Fruit fly (Drosophila melanogaster) whole organism, embryonic: Measurements from ENCODE around the gene Gycalpha99B.

Experiments used
- Bdp1 ChIP-seq: fragments of 200-800 bp; sonication (Bioruptor generic); optimal IDR thresholded peaks from 3 replicates; lab custom pipeline; 2016; ENCODE audit warnings: missing biosample characterization, missing genetic modification characterization
- Blimp-1 ChIP-seq: fragments of 200-800 bp; sonication (Bioruptor generic); optimal IDR thresholded peaks from 3 replicates; lab custom pipeline; 2018; ENCODE audit warnings: missing biosample characterization, missing genetic modification characterization, mild to moderate bottlenecking, moderate library complexity, missing genetic modification reagents
- CG13424 ChIP-seq: fragments of 200-800 bp; sonication (Bioruptor generic); optimal IDR thresholded peaks from 2 replicates; lab custom pipeline; 2019; ENCODE audit warnings: missing biosample characterization, mild to moderate bottlenecking, missing genetic modification characterization, moderate library complexity
- CG15269 ChIP-seq: fragments of 200-800 bp; sonication (Bioruptor generic); optimal IDR thresholded peaks from 2 replicates; lab custom pipeline; 2018; ENCODE audit warnings: missing biosample characterization, mild to moderate bottlenecking, missing genetic modification characterization, moderate library complexity
- CG1647 ChIP-seq: fragments of 200-800 bp; sonication (Bioruptor generic); optimal IDR thresholded peaks from 3 replicates; lab custom pipeline; 2016; ENCODE audit warnings: missing biosample characterization, missing genetic modification characterization
- CG18011 ChIP-seq: fragments of 200-800 bp; sonication (Bioruptor generic); optimal IDR thresholded peaks from 2 replicates; lab custom pipeline; 2017; ENCODE audit warnings: missing biosample characterization, missing genetic modification characterization, mild to moderate bottlenecking, moderate library complexity, missing genotype
- CG18476 ChIP-seq: fragments of 200-800 bp; sonication (Bioruptor generic); optimal IDR thresholded peaks from 2 replicates; lab custom pipeline; 2016; ENCODE audit warnings: missing biosample characterization, mild to moderate bottlenecking, missing genetic modification characterization
- CG3065 ChIP-seq: fragments of 200-800 bp; sonication (Bioruptor generic); optimal IDR thresholded peaks from 2 replicates; lab custom pipeline; 2016; ENCODE audit warnings: missing biosample characterization, missing genetic modification characterization
- CG31224 ChIP-seq: fragments of 200-800 bp; sonication (Bioruptor generic); IDR thresholded peaks from 2 replicates; pipeline ENCODE4 v1.3.6; 2022; ENCODE audit warnings: missing biosample characterization, missing genetic modification characterization
- CG3163 ChIP-seq: fragments of 200-800 bp; sonication (Bioruptor generic); optimal IDR thresholded peaks from 3 replicates; lab custom pipeline; 2016; ENCODE audit warnings: missing biosample characterization, missing genetic modification characterization
- CG3726 ChIP-seq: fragments of 200-800 bp; sonication (Bioruptor generic); IDR thresholded peaks from 3 replicates; pipeline ENCODE4, ENCODE4 v1.3.6; 2022; ENCODE audit warnings: missing biosample characterization, missing genetic modification characterization
- CG4820 ChIP-seq: fragments of 200-800 bp; sonication (Bioruptor generic); optimal IDR thresholded peaks from 3 replicates; lab custom pipeline; 2016; ENCODE audit warnings: missing biosample characterization, missing genetic modification characterization
- CG6689 ChIP-seq: fragments of 200-800 bp; sonication (Bioruptor generic); IDR thresholded peaks from 2 replicates; pipeline ENCODE4 v1.3.6; 2022; ENCODE audit warnings: missing biosample characterization, missing genetic modification characterization
- CG7271 ChIP-seq: fragments of 200-800 bp; sonication (Bioruptor generic); optimal IDR thresholded peaks from 2 replicates; lab custom pipeline; 2018; ENCODE audit warnings: missing biosample characterization, mild to moderate bottlenecking, missing genetic modification characterization, moderate library complexity
- CG7786 ChIP-seq: fragments of 200-800 bp; sonication (Bioruptor generic); optimal IDR thresholded peaks from 2 replicates; lab custom pipeline; 2016; ENCODE audit warnings: missing biosample characterization, missing genetic modification characterization
- CG8290 ChIP-seq, 3 experiments: fragments of 200-800 bp; sonication (Bioruptor generic); optimal IDR thresholded peaks; 2 replicates each; lab custom pipeline; 2016 to 2019; ENCODE audit warnings: missing biosample characterization in 3 of 3, missing genetic modification characterization in 3 of 3, mild to moderate bottlenecking in 2 of 3, moderate library complexity in 1 of 3
- CG8478 ChIP-seq: fragments of >200 bp; optimal IDR thresholded peaks from 2 replicates; lab custom pipeline; 2018
- CG8924 ChIP-seq: fragments of 200-800 bp; optimal IDR thresholded peaks from 3 replicates; lab custom pipeline; 2019; ENCODE audit warnings: missing biosample characterization, mild to moderate bottlenecking, missing genetic modification characterization, moderate library complexity
- Dfd ChIP-seq, 2 experiments: fragments of >200 bp; optimal IDR thresholded peaks; 2 replicates each; lab custom pipeline; 2017; ENCODE audit warnings: missing biosample characterization in 2 of 2, missing genetic modification characterization in 2 of 2
- Doc2 ChIP-seq: fragments of 200-800 bp; sonication (Bioruptor generic); IDR thresholded peaks from 2 replicates; pipeline ENCODE4 v1.3.6; 2022; ENCODE audit warnings: missing biosample characterization, missing genetic modification characterization
- Dref ChIP-seq: fragments of 200-800 bp; sonication (Bioruptor generic); IDR thresholded peaks from 2 replicates; pipeline ENCODE4 v1.3.6; 2022; ENCODE audit warnings: missing biosample characterization, missing genetic modification characterization
- GATAe ChIP-seq: fragments of 200-800 bp; sonication (Bioruptor generic); conservative IDR thresholded peaks from 2 replicates; pipeline ENCODE4 v1.3.6; 2022; ENCODE audit warnings: missing biosample characterization, missing genetic modification characterization
- HLH54F ChIP-seq: fragments of 200-800 bp; sonication (Bioruptor generic); optimal IDR thresholded peaks from 3 replicates; lab custom pipeline; 2016; ENCODE audit warnings: missing biosample characterization, missing genetic modification characterization
- HmgD ChIP-seq: fragments of 200-800 bp; sonication (Bioruptor generic); optimal IDR thresholded peaks from 3 replicates; lab custom pipeline; 2016; ENCODE audit warnings: missing biosample characterization, missing genetic modification characterization
- HmgZ ChIP-seq: fragments of 200-800 bp; sonication (Bioruptor generic); optimal IDR thresholded peaks from 2 replicates; lab custom pipeline; 2018; ENCODE audit warnings: missing biosample characterization, mild to moderate bottlenecking, missing genetic modification characterization
- Hr3 ChIP-seq: fragments of 200-800 bp; sonication (Bioruptor generic); optimal IDR thresholded peaks from 3 replicates; lab custom pipeline; 2016; ENCODE audit warnings: missing biosample characterization, missing genetic modification characterization
- MTF-1 ChIP-seq: fragments of 200-800 bp; sonication (Bioruptor generic); optimal IDR thresholded peaks from 2 replicates; lab custom pipeline; 2018; ENCODE audit warnings: missing biosample characterization, mild to moderate bottlenecking, missing genetic modification characterization, borderline replicate concordance
- Max ChIP-seq: fragments of 200-800 bp; sonication (Bioruptor generic); optimal IDR thresholded peaks from 2 replicates; lab custom pipeline; 2016; ENCODE audit warnings: missing biosample characterization, mild to moderate bottlenecking, missing genetic modification characterization
- Meics ChIP-seq: fragments of 200-800 bp; sonication (Bioruptor generic); optimal IDR thresholded peaks from 2 replicates; lab custom pipeline; 2017; ENCODE audit warnings: missing biosample characterization, mild to moderate bottlenecking, missing genetic modification characterization
- Myb ChIP-seq: fragments of 200-800 bp; sonication (Bioruptor generic); optimal IDR thresholded peaks from 2 replicates; lab custom pipeline; 2016; ENCODE audit warnings: missing biosample characterization, missing genetic modification characterization
- Ssrp ChIP-seq: fragments of 200-800 bp; sonication (Bioruptor generic); optimal IDR thresholded peaks from 2 replicates; lab custom pipeline; 2018; ENCODE audit warnings: missing biosample characterization, mild to moderate bottlenecking, missing genetic modification characterization, moderate library complexity
- Usf ChIP-seq: fragments of 200-800 bp; sonication (Bioruptor generic); optimal IDR thresholded peaks from 2 replicates; lab custom pipeline; 2017; ENCODE audit warnings: missing genotype, missing biosample characterization, missing genetic modification characterization
- Vsx1 ChIP-seq: fragments of 200-800 bp; sonication (Bioruptor generic); optimal IDR thresholded peaks from 2 replicates; lab custom pipeline; 2017; ENCODE audit warnings: missing biosample characterization, mild to moderate bottlenecking, missing genetic modification characterization, missing genetic modification reagents
- Xrp1 ChIP-seq: fragments of 200-800 bp; sonication (Bioruptor generic); IDR thresholded peaks from 2 replicates; pipeline ENCODE4 v1.3.6; 2022; ENCODE audit warnings: missing biosample characterization, missing genetic modification characterization
- btn ChIP-seq: fragments of 200-800 bp; sonication (Bioruptor generic); optimal IDR thresholded peaks from 2 replicates; lab custom pipeline; 2016; ENCODE audit warnings: missing biosample characterization, missing genetic modification characterization
- caup ChIP-seq: fragments of 200-800 bp; sonication (Bioruptor generic); optimal IDR thresholded peaks from 3 replicates; lab custom pipeline; 2017; ENCODE audit warnings: missing biosample characterization, mild to moderate bottlenecking, missing genetic modification characterization, moderate library complexity; ENCODE audit not compliant: severe bottlenecking
- esg ChIP-seq: fragments of 200-800 bp; sonication (Bioruptor generic); conservative IDR thresholded peaks from 2 replicates; pipeline ENCODE4 v1.3.6; 2022; ENCODE audit warnings: missing biosample characterization, missing genetic modification characterization
- ewg ChIP-seq: fragments of 200-800 bp; sonication (Bioruptor generic); optimal IDR thresholded peaks from 3 replicates; lab custom pipeline; 2017; ENCODE audit warnings: mild to moderate bottlenecking, missing biosample characterization, missing genetic modification reagents, missing genetic modification characterization
- gsb-n ChIP-seq: fragments of 200-800 bp; sonication (Bioruptor generic); optimal IDR thresholded peaks from 3 replicates; lab custom pipeline; 2018; ENCODE audit warnings: missing biosample characterization, mild to moderate bottlenecking, missing genetic modification characterization
- gt ChIP-seq: fragments of 200-800 bp; sonication (Bioruptor generic); IDR thresholded peaks from 2 replicates; pipeline ENCODE4 v1.3.6; 2022; ENCODE audit warnings: missing biosample characterization, missing genetic modification characterization
- h ChIP-seq: fragments of >200 bp; optimal IDR thresholded peaks from 2 replicates; lab custom pipeline; 2017
- ham ChIP-seq: fragments of 200-800 bp; sonication (Bioruptor generic); IDR thresholded peaks from 2 replicates; pipeline ENCODE4 v1.3.6; 2022; ENCODE audit warnings: missing biosample characterization, missing genetic modification characterization
- knrl ChIP-seq: fragments of 200-800 bp; sonication (Bioruptor generic); IDR thresholded peaks from 3 replicates; pipeline ENCODE4 v1.3.6; 2022; ENCODE audit warnings: missing biosample characterization, missing genetic modification characterization; ENCODE audit not compliant: partially characterized antibody
- lbe ChIP-seq: fragments of 200-800 bp; sonication (Bioruptor generic); optimal IDR thresholded peaks from 2 replicates; lab custom pipeline; 2016; ENCODE audit warnings: missing biosample characterization, mild to moderate bottlenecking, missing genetic modification characterization
- pb ChIP-seq: fragments of 200-800 bp; sonication (Bioruptor generic); optimal IDR thresholded peaks from 3 replicates; lab custom pipeline; 2016; ENCODE audit warnings: missing biosample characterization, missing genetic modification characterization
- pnt ChIP-seq: fragments of 200-800 bp; sonication (Bioruptor generic); optimal IDR thresholded peaks from 3 replicates; lab custom pipeline; 2016; ENCODE audit warnings: missing biosample characterization, missing genetic modification characterization
- sc ChIP-seq, 3 experiments: fragments of >200 bp in 2 of 3; fragments of 200-800 bp in 1 of 3; sonication (Bioruptor generic) in 1 of 3; optimal IDR thresholded peaks; 2 replicates in 2 of 3; 3 replicates in 1 of 3; lab custom pipeline; 2017; ENCODE audit warnings: mild to moderate bottlenecking in 1 of 3, missing biosample characterization in 1 of 3, missing genetic modification characterization in 1 of 3, missing genetic modification reagents in 1 of 3
- ssp ChIP-seq: fragments of 200-800 bp; sonication (Bioruptor generic); IDR thresholded peaks from 2 replicates; pipeline ENCODE4 v1.3.6; 2022; ENCODE audit warnings: missing biosample characterization, missing genetic modification characterization
- sug ChIP-seq: fragments of 200-800 bp; optimal IDR thresholded peaks from 2 replicates; lab custom pipeline; 2019; ENCODE audit warnings: missing biosample characterization, mild to moderate bottlenecking, missing genetic modification characterization, moderate library complexity
- ttk ChIP-seq: fragments of 200-800 bp; sonication (Bioruptor generic); IDR thresholded peaks from 2 replicates; pipeline ENCODE4 v2.1.2; 2022; ENCODE audit warnings: missing biosample characterization, missing genetic modification characterization
- twi ChIP-seq: fragments of 200-800 bp; optimal IDR thresholded peaks from 2 replicates; lab custom pipeline; 2019; ENCODE audit warnings: missing biosample characterization, mild to moderate bottlenecking, missing genetic modification characterization, moderate library complexity

The Gycalpha99B gene

dm6 chr3R:29699220-29699619, 16.9 kb downstream of the Gycalpha99B start (continued):
- TF ChIP-seq CG8290 (GFP tag; optimal IDR thresholded peaks at IDR 0.05; lab: Kevin White, UChicago), result no peak
- TF ChIP-seq CG8290 (tag; optimal IDR thresholded peaks at IDR 0.05; lab: Kevin White, UChicago), result no peak
- 0 out of 2 replicates have a peak, but pooled peaks have one; percentile 10 for TF ChIP-seq CG31224 (GFP tag; lab: Robert Waterston, UW)
- no peak for TF ChIP-seq CG3065
- no peak for TF ChIP-seq CG3163 (GFP tag; lab: Kevin White, UChicago)
- TF ChIP-seq Usf (GFP tag; lab: Kevin White, UChicago), result no peak
- TF ChIP-seq h (lab: Kevin White, UChicago), result no peak
- peak; percentile 18 for TF ChIP-seq CG13424 (tag; lab: Kevin White, UChicago)
- no peak for TF ChIP-seq MTF-1
- TF ChIP-seq HLH54F (GFP tag; lab: Kevin White, UChicago), result no peak
- peak; percentile 66; the same call in 1 of the 2 replicates for TF ChIP-seq ttk
- TF ChIP-seq CG18011 (GFP tag; lab: Kevin White, UChicago), result no peak
- no peak for TF ChIP-seq HmgD
- no peak for TF ChIP-seq sug (tag; lab: Kevin White, UChicago)
- peak; percentile 69 for TF ChIP-seq CG6689 (GFP tag; lab: Robert Waterston, UW)
- TF ChIP-seq ssp (GFP tag; lab: Robert Waterston, UW), result peak; percentile 58
- no peak for TF ChIP-seq lbe (GFP tag; lab: Kevin White, UChicago)
- peak; percentile 1 for TF ChIP-seq pb (GFP tag; lab: Kevin White, UChicago)
- no peak for TF ChIP-seq Bdp1 (GFP tag; lab: Kevin White, UChicago)
- TF ChIP-seq Dfd (GFP tag; optimal IDR thresholded peaks at IDR 0.05; lab: Kevin White, UChicago), result no peak
- no peak for TF ChIP-seq Myb (GFP tag; lab: Kevin White, UChicago)
- TF ChIP-seq ewg (GFP tag; lab: Kevin White, UChicago), result no peak
- no peak for TF ChIP-seq CG18476
- TF ChIP-seq knrl (GFP tag; lab: Robert Waterston, UW), result no peak
- TF ChIP-seq Ssrp (tag; lab: Kevin White, UChicago), result no peak
- TF ChIP-seq GATAe (GFP tag; lab: Robert Waterston, UW), result no peak
- TF ChIP-seq CG1647 (GFP tag; lab: Kevin White, UChicago), result no peak
- TF ChIP-seq twi, result no peak
- TF ChIP-seq btn, result no peak
- peak; percentile 84 for TF ChIP-seq Xrp1 (GFP tag; lab: Robert Waterston, UW)
- TF ChIP-seq CG15269 (tag; lab: Kevin White, UChicago), result no peak
- no peak for TF ChIP-seq CG7271 (tag; lab: Kevin White, UChicago)
- no peak for TF ChIP-seq gt (GFP tag; lab: Robert Waterston, UW)
- TF ChIP-seq Blimp-1, result peak; percentile 22
- TF ChIP-seq HmgZ, result no peak
- no peak for TF ChIP-seq CG8478 (lab: Kevin White, UChicago)
- TF ChIP-seq CG4820 (GFP tag; lab: Kevin White, UChicago), result no peak
- TF ChIP-seq Doc2 (GFP tag; lab: Robert Waterston, UW), result no peak
- TF ChIP-seq Max, result no peak
- no peak for TF ChIP-seq Hr3 (GFP tag; lab: Kevin White, UChicago)
- TF ChIP-seq ham (GFP tag; lab: Robert Waterston, UW), result no peak
- peak; percentile 59 for TF ChIP-seq esg
- peak; percentile 70 for TF ChIP-seq pnt (GFP tag; lab: Kevin White, UChicago)
- TF ChIP-seq caup, result no peak
- TF ChIP-seq gsb-n (tag; lab: Kevin White, UChicago), result peak; percentile 46
- TF ChIP-seq CG7786 (GFP tag; lab: Kevin White, UChicago), result no peak
- no peak for TF ChIP-seq Meics (GFP tag; lab: Kevin White, UChicago)
- TF ChIP-seq Vsx1 (GFP tag; lab: Kevin White, UChicago), result no peak
- no peak for TF ChIP-seq CG8924 (tag; lab: Kevin White, UChicago)
- TF ChIP-seq Dref (GFP tag; lab: Robert Waterston, UW), result no peak
- TF ChIP-seq sc (optimal IDR thresholded peaks at IDR 0.05; lab: Kevin White, UChicago), result no peak
- TF ChIP-seq sc (GFP tag; optimal IDR thresholded peaks at IDR 0.05; lab: Kevin White, UChicago), result no peak
- TF ChIP-seq CG3726 (GFP tag; lab: Robert Waterston, UW), result 0 out of 3 replicates have a peak, but pooled peaks have one; percentile 49
